In the genomic region with DNA sequence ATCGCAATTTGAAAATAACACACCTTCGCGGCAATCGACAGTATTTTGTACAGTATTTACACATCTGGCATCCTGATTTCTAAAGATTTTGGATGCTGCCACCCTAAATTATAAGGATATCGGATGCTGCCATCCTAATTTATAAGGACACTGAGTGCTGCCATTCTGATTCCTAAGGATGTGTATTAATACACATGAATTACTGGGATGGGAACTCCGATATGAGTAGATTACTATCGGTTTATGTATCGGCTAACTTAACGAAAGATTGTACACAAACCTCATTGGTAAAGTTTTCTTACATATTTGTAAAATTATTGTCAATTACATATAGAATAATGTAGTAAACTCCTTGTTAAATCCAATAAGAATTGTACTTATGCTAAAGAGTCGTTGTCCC, we compare ENCODE assay signal across 1 fruit fly cellular context.
A peak's percentile ranks its signal among the peaks of the same experiment; 100 is the strongest.
TF ChIP-seq lines count a peak whose summit lies in the region.

No protein-coding gene starts in this region.

TF ChIP-seq in whole organism, embryonic, 481 proteins besides CTCF, POLR2A, EP300 and RAD21 (continued from another document):
- TF ChIP-seq CG2116 (GFP tag; optimal IDR thresholded peaks at IDR 0.05; lab: Kevin White, UChicago) = peak; percentile 47
- TF ChIP-seq YL-1 (GFP tag; optimal IDR thresholded peaks at IDR 0.05; lab: Kevin White, UChicago) = no peak
- TF ChIP-seq Hmr (GFP tag; optimal IDR thresholded peaks at IDR 0.05; lab: Kevin White, UChicago) = peak; percentile 48
- TF ChIP-seq Bgb (GFP tag; IDR thresholded peaks at IDR 0.05; lab: Robert Waterston, UW; ENCODE audit: partially characterized antibody) = peak; percentile 34; the same call in 1 of the 2 replicates
- no peak for TF ChIP-seq chif (GFP tag; optimal IDR thresholded peaks at IDR 0.05; lab: Kevin White, UChicago)
- TF ChIP-seq Xbp1 (GFP tag; optimal IDR thresholded peaks at IDR 0.05; lab: Kevin White, UChicago) = no peak
